Fruit fly (Drosophila melanogaster): ENCODE measurements around the gene CG6163.

The CG6163 gene

dm6 chr3L:11407202-11407829, 42.6 kb upstream of the CG6163 start:
- TF ChIP-seq Snoo (tag; optimal IDR thresholded peaks at IDR 0.05) (peak; percentile 3), Pif1B (GFP tag; optimal IDR thresholded peaks at IDR 0.05) (no peak), Ets98B (GFP tag; IDR thresholded peaks at IDR 0.05) (no peak), rn (GFP tag; IDR thresholded peaks at IDR 0.05) (no peak), gl (tag; optimal IDR thresholded peaks at IDR 0.05) (no peak), CG17806 (tag; optimal IDR thresholded peaks at IDR 0.05) (no peak), Pif1A (GFP tag; optimal IDR thresholded peaks at IDR 0.05) (peak; percentile 12), CG9948 (tag; optimal IDR thresholded peaks at IDR 0.05) (peak; percentile 41), CG8159 (tag; optimal IDR thresholded peaks at IDR 0.05) (peak; percentile 21), CG13204 (GFP tag; optimal IDR thresholded peaks at IDR 0.05) (no peak), D1 (tag; optimal IDR thresholded peaks at IDR 0.05) (no peak), CG14655 (GFP tag; optimal IDR thresholded peaks at IDR 0.05) (no peak), CG15710 (tag; optimal IDR thresholded peaks at IDR 0.05) (peak; percentile 24)

DNA sequence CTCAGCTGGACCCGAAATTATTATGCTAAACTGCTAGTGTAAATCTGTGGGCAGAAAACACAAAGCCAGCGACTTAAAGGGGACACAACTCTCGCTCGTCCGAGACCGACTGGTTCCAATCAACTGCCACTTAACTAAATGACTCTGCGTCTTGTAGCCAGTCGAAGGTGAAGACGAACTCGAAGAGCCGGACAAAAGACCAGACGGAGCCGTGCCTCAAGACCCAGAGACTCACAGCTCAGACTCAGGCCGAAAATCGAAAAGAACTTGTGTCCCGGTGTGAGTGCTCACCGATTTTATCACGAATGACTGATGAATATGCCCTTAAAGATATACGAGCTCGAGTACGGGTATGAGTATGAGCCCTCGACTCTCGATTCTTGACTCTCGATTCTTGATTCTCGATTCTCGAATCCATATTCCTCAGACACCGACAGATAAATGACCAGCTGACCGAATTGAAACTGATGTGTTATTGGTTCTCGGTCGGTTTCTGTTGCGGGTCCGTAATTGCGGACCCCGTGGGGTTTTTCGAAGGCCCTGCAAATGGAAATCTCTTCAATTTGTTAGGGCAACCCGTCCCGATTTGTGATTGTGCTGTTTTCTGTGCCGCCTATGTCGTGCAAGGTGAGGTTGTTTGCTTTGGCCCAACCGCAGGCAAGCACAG, 42.0 kb upstream of the CG6163 start:
- TF ChIP-seq fd96Ca (GFP tag; IDR thresholded peaks at IDR 0.05) (no peak), EcR (GFP tag; optimal IDR thresholded peaks at IDR 0.05) (peak; percentile 22)

DNA sequence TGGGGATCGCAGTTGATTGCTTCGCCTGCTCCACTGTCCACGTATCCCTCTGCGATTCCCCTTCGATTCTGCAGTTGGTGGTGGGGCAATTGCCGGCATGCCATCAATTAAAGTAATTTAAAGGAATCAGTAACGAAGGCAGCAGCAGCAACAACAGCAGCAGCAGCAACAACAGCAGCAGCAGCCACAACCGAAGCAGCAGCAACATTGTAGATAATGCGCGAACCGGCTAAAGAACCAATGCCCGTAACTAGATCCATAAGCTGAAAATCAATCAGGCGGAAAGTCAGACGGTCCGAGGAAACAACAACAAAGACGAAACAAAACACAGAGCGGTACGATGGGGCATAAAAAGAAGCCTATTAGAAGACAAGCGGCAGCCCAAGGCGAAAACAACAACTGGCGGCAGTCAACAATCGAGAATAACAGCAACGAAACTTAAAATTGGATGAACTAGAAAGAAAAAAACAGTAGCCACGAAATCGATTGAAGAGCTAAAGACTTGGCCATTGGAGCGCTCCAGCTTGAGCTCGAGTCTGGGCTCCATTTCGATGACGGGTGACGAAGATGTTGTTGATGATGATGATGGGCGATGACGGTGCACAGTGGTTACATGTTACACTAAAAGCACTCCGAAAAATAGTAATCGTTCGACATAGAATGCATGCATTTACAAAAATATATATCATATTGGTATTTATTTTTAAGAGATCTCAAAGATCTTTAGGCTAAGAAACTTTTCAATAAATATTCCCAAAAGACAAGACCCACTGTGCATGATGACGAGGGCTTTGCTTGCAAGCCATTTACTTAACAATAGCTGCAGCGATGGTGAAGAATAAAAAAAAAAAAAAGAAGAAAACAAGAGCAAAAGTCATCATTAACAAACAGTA, 40.9 kb upstream of the CG6163 start:
- TF ChIP-seq rn (GFP tag; IDR thresholded peaks at IDR 0.05) = peak; percentile 84
- peak; percentile 94 for TF ChIP-seq CG8159 (tag; optimal IDR thresholded peaks at IDR 0.05)
- TF ChIP-seq CG14655 (GFP tag; optimal IDR thresholded peaks at IDR 0.05) = peak; percentile 88
- peak; percentile 12 for TF ChIP-seq EcR (GFP tag; optimal IDR thresholded peaks at IDR 0.05)
- TF ChIP-seq CG4496 (GFP tag; IDR thresholded peaks at IDR 0.05) = peak; percentile 95
- peak; percentile 97 for TF ChIP-seq CG9948 (tag; optimal IDR thresholded peaks at IDR 0.05)
- TF ChIP-seq CG13204 (GFP tag; optimal IDR thresholded peaks at IDR 0.05) = peak; percentile 96
- peak; percentile 95 for TF ChIP-seq gl (tag; optimal IDR thresholded peaks at IDR 0.05)
- TF ChIP-seq Pif1B (GFP tag; optimal IDR thresholded peaks at IDR 0.05) = peak; percentile 94
- TF ChIP-seq CG32121 (GFP tag; IDR thresholded peaks at IDR 0.05) = peak; percentile 81
- peak; percentile 93 for TF ChIP-seq Pif1A (GFP tag; optimal IDR thresholded peaks at IDR 0.05)
- TF ChIP-seq Snoo (tag; optimal IDR thresholded peaks at IDR 0.05) = peak; percentile 93
- peak; percentile 98 for TF ChIP-seq CG15710 (tag; optimal IDR thresholded peaks at IDR 0.05)
- TF ChIP-seq CG12605 (GFP tag; IDR thresholded peaks at IDR 0.05) = peak; percentile 93
- TF ChIP-seq CG34367 (tag; optimal IDR thresholded peaks at IDR 0.05) = peak; percentile 98
- peak; percentile 91 for TF ChIP-seq CG8301 (tag; optimal IDR thresholded peaks at IDR 0.05)
- no peak for TF ChIP-seq CG10348 (GFP tag; IDR thresholded peaks at IDR 0.05)
- TF ChIP-seq CG17806 (tag; optimal IDR thresholded peaks at IDR 0.05) = peak; percentile 97
- peak; percentile 89 for TF ChIP-seq fd96Ca (GFP tag; IDR thresholded peaks at IDR 0.05)
- TF ChIP-seq Ets98B (GFP tag; IDR thresholded peaks at IDR 0.05) = peak; percentile 91
- peak; percentile 84 for TF ChIP-seq D1 (tag; optimal IDR thresholded peaks at IDR 0.05)

DNA sequence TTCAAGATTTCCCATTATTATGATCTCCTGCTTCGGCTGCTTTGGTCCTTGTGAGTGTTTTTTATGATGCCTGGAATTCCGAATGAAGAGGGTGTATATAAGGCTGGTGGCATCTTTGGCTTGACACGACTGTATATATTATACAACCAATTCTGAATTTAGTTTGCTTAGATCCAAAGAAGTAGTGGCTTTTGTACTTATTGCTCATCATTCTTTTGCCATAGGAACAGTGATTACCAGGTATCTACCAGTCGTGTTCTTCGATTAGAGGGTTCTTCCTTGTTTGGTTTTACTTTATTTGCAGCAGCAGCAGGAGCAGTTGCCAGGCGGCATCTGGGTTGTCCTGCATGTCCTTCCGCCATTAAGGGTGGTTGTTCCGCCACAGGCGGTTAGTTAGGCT, 38.9 kb upstream of the CG6163 start:
- TF ChIP-seq CG34367 (tag; optimal IDR thresholded peaks at IDR 0.05) (peak; percentile 1), Snoo (tag; optimal IDR thresholded peaks at IDR 0.05) (peak; percentile 33), CG14655 (GFP tag; optimal IDR thresholded peaks at IDR 0.05) (no peak), CG8159 (tag; optimal IDR thresholded peaks at IDR 0.05) (peak; percentile 35), CG15710 (tag; optimal IDR thresholded peaks at IDR 0.05) (peak; percentile 8)

DNA sequence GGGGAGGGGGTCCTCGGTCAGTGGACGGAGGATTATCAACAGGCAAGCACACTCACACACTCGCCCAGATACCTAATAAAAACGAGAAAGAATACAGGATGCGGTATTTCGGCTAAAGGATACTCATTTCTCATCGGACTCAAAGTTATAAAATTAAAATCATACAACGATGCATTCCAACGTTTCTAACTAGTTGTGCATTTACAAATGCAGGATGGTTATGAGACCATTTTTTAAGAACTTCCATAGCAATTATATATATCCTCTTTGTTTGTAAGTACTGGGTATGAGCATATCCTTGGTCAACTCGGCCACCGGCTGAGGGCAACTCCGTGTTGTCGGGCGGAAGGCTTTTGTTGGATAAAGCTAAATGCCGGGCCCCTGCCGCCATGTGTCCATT, 37.6 kb upstream of the CG6163 start:
- TF ChIP-seq CG17806 (tag; optimal IDR thresholded peaks at IDR 0.05) = no peak
- peak; percentile 14 for TF ChIP-seq CG8159 (tag; optimal IDR thresholded peaks at IDR 0.05)

DNA sequence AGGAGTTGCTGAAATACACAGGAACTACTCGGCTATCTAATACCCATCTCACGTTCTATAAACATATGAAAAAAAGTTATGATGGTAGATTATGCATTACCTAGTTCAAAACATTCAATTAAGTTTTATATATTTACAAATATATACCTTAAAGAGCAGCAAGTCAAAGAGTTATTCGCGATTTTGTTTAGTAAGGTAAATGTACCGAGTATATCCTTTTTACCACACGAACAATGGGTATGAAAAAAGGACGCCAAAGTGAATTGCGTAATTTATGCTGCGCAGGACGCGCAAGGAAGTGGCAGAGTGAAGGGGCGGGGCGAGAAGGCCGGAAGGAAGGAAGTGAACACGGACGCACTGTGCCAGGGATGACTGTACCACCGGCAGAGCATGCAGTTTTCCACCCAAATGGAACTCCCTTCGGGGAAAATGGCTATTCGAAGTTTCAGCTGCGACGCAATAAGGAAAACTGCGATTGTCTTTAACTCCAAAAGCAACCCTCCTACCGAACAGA, 36.0 kb upstream of the CG6163 start:
- TF ChIP-seq Ets98B (GFP tag; IDR thresholded peaks at IDR 0.05) = no peak
- no peak for TF ChIP-seq CG10348 (GFP tag; IDR thresholded peaks at IDR 0.05)
- no peak for TF ChIP-seq CG9948 (tag; optimal IDR thresholded peaks at IDR 0.05)
- TF ChIP-seq Pif1A (GFP tag; optimal IDR thresholded peaks at IDR 0.05) = no peak
- TF ChIP-seq D1 (tag; optimal IDR thresholded peaks at IDR 0.05) = no peak
- TF ChIP-seq CG8159 (tag; optimal IDR thresholded peaks at IDR 0.05) = peak; percentile 19

Measured in whole organism, pupa.